Worm (Caenorhabditis elegans) whole organism, L3 larva: Measurements from ENCODE around the gene cyp-33D3.

ENCODE experiments used
- ZK546.5 ChIP-seq: sonication (generic microtip); optimal IDR thresholded peaks from 2 replicates; lab custom pipeline; 2017; ENCODE audit warnings: missing biosample characterization, missing genetic modification characterization
- ama-1 ChIP-seq: fragments of 150-350 bp; optimal IDR thresholded peaks from 2 replicates; lab custom pipeline; 2018
- ceh-82 ChIP-seq: fragments of 150-350 bp; optimal IDR thresholded peaks from 2 replicates; lab custom pipeline; 2014; ENCODE audit warnings: missing biosample characterization, missing genetic modification characterization
- nhr-11 ChIP-seq: fragments of 150-350 bp; optimal IDR thresholded peaks from 2 replicates; lab custom pipeline; 2014; ENCODE audit warnings: missing biosample characterization, missing genetic modification characterization
- nhr-23 ChIP-seq: fragments of 150-350 bp; optimal IDR thresholded peaks from 2 replicates; lab custom pipeline; 2014; ENCODE audit warnings: missing biosample characterization, missing genetic modification reagents, missing genetic modification characterization
- nhr-237 ChIP-seq: fragments of 150-350 bp; optimal IDR thresholded peaks from 2 replicates; lab custom pipeline; 2014; ENCODE audit warnings: missing biosample characterization, missing genetic modification characterization
- skn-1 ChIP-seq: fragments of 150-350 bp; optimal IDR thresholded peaks from 2 replicates; lab custom pipeline; 2014; ENCODE audit warnings: missing biosample characterization, missing genetic modification characterization
- tbx-2 ChIP-seq: sonication (generic microtip); optimal IDR thresholded peaks from 2 replicates; lab custom pipeline; 2016; ENCODE audit warnings: mild to moderate bottlenecking, missing genetic modification characterization, missing compliant biosample characterization
- unc-62 ChIP-seq: fragments of 150-350 bp; sonication (generic microtip); optimal IDR thresholded peaks from 4 replicates; lab custom pipeline; 2014; ENCODE audit warnings: missing biosample characterization, missing genetic modification reagents, missing genetic modification characterization

ce11 chrV:18848578-18848977 is 11.6 kb upstream of the cyp-33D3 start:
- TF ChIP-seq unc-62 (no peak), ceh-82 (tag; lab: Kevin White, UChicago) (no peak), tbx-2 (tag; lab: Kevin White, UChicago) (no peak), ZK546.5 (tag; lab: Kevin White, UChicago) (no peak), nhr-23 (tag; lab: Kevin White, UChicago) (no peak), nhr-237 (no peak), skn-1 (tag; lab: Kevin White, UChicago) (no peak), ama-1 (lab: Kevin White, UChicago) (no peak), nhr-11 (tag; lab: Kevin White, UChicago) (no peak)
